Worm (Caenorhabditis elegans) whole organism, late embryonic: ENCODE results near the gene acbp-4.
A peak's percentile ranks its signal among the peaks of the same experiment; 100 is the strongest.

Experiments used
- C08G9.2 ChIP-seq: sonication (generic microtip); optimal IDR thresholded peaks from 2 replicates; lab custom pipeline; 2016; ENCODE audit warnings: mild to moderate bottlenecking, missing genetic modification characterization, moderate library complexity, missing compliant biosample characterization
- F13H6.1 ChIP-seq: sonication (generic microtip); optimal IDR thresholded peaks from 2 replicates; lab custom pipeline; 2016; ENCODE audit warnings: missing genetic modification characterization, missing compliant biosample characterization
- K02D7.2 ChIP-seq: sonication (generic microtip); optimal IDR thresholded peaks from 2 replicates; lab custom pipeline; 2017; ENCODE audit warnings: mild to moderate bottlenecking, missing genetic modification characterization, missing compliant biosample characterization
- Y22D7AL.16 ChIP-seq: sonication (generic microtip); optimal IDR thresholded peaks from 2 replicates; lab custom pipeline; 2016; ENCODE audit warnings: missing genetic modification characterization, missing compliant biosample characterization
- ahr-1 ChIP-seq: sonication (generic microtip); optimal IDR thresholded peaks from 2 replicates; lab custom pipeline; 2016; ENCODE audit warnings: missing genetic modification characterization, missing compliant biosample characterization
- ama-1 ChIP-seq: fragments of 150-350 bp; optimal IDR thresholded peaks from 2 replicates; lab custom pipeline; 2014
- ceh-14 ChIP-seq: sonication (generic microtip); optimal IDR thresholded peaks from 2 replicates; lab custom pipeline; 2016; ENCODE audit warnings: missing genotype, missing genetic modification characterization, missing compliant biosample characterization
- ceh-2 ChIP-seq: sonication (generic microtip); optimal IDR thresholded peaks from 2 replicates; lab custom pipeline; 2016; ENCODE audit warnings: missing genotype, missing genetic modification characterization, missing compliant biosample characterization
- ceh-22 ChIP-seq: sonication (generic microtip); optimal IDR thresholded peaks from 2 replicates; lab custom pipeline; 2017; ENCODE audit warnings: missing biosample characterization, missing genetic modification characterization
- ceh-24 ChIP-seq: sonication (generic microtip); optimal IDR thresholded peaks from 2 replicates; lab custom pipeline; 2016; ENCODE audit warnings: mild to moderate bottlenecking, missing genetic modification characterization, missing compliant biosample characterization
- ceh-45 ChIP-seq: fragments of 200-800 bp; sonication (Bioruptor generic); IDR thresholded peaks from 2 replicates; pipeline ENCODE4 v1.3.6; 2022; ENCODE audit warnings: missing genetic modification reagents, missing genetic modification characterization, missing compliant biosample characterization
- ceh-9 ChIP-seq: sonication (generic microtip); optimal IDR thresholded peaks from 2 replicates; lab custom pipeline; 2016; ENCODE audit warnings: mild to moderate bottlenecking, missing genetic modification characterization, inconsistent platforms, missing compliant biosample characterization
- che-1 ChIP-seq: sonication (generic microtip); optimal IDR thresholded peaks from 2 replicates; lab custom pipeline; 2016; ENCODE audit warnings: mild to moderate bottlenecking, missing genetic modification characterization, missing compliant biosample characterization
- dve-1 ChIP-seq: sonication (generic microtip); optimal IDR thresholded peaks from 2 replicates; lab custom pipeline; 2017; ENCODE audit warnings: antibody characterized with exemption, mild to moderate bottlenecking, missing genetic modification characterization, missing compliant biosample characterization
- elt-4 ChIP-seq: sonication (generic microtip); optimal IDR thresholded peaks from 2 replicates; lab custom pipeline; 2016; ENCODE audit warnings: missing genetic modification characterization, missing compliant biosample characterization
- ets-4 ChIP-seq: sonication (generic microtip); optimal IDR thresholded peaks from 2 replicates; lab custom pipeline; 2016; ENCODE audit warnings: missing genetic modification characterization, missing compliant biosample characterization
- fax-1 ChIP-seq: sonication (generic microtip); optimal IDR thresholded peaks from 2 replicates; lab custom pipeline; 2016; ENCODE audit warnings: missing genotype, missing genetic modification characterization, missing compliant biosample characterization
- gmeb-2 ChIP-seq: sonication (generic microtip); optimal IDR thresholded peaks from 2 replicates; lab custom pipeline; 2016; ENCODE audit warnings: missing genetic modification characterization, inconsistent platforms, missing compliant biosample characterization
- hlh-13 ChIP-seq: fragments of 200-800 bp; sonication (Bioruptor generic); optimal IDR thresholded peaks from 2 replicates; lab custom pipeline; 2018; ENCODE audit warnings: mild to moderate bottlenecking, missing genetic modification characterization, missing compliant biosample characterization
- hlh-30 ChIP-seq: sonication (generic microtip); optimal IDR thresholded peaks from 2 replicates; lab custom pipeline; 2017; ENCODE audit warnings: antibody characterized with exemption, missing genetic modification characterization, missing compliant biosample characterization; ENCODE audit not compliant: insufficient read depth
- hlh-6 ChIP-seq: sonication (generic microtip); optimal IDR thresholded peaks from 2 replicates; lab custom pipeline; 2016; ENCODE audit warnings: missing genotype, missing genetic modification characterization, missing compliant biosample characterization
- hlh-8 ChIP-seq: sonication (generic microtip); optimal IDR thresholded peaks from 2 replicates; lab custom pipeline; 2016; ENCODE audit warnings: missing genotype, missing genetic modification characterization, missing compliant biosample characterization
- madf-2 ChIP-seq: sonication (generic microtip); optimal IDR thresholded peaks from 2 replicates; lab custom pipeline; 2017; ENCODE audit warnings: missing genetic modification characterization, missing compliant biosample characterization
- mec-3 ChIP-seq: sonication (generic microtip); optimal IDR thresholded peaks from 2 replicates; lab custom pipeline; 2016; ENCODE audit warnings: borderline replicate concordance, missing genetic modification characterization, missing compliant biosample characterization
- nfya-1 ChIP-seq: sonication (generic microtip); optimal IDR thresholded peaks from 2 replicates; lab custom pipeline; 2017; ENCODE audit warnings: missing genetic modification characterization, mild to moderate bottlenecking, missing compliant biosample characterization, antibody characterized with exemption, moderate library complexity
- odd-2 ChIP-seq: sonication (generic microtip); optimal IDR thresholded peaks from 2 replicates; lab custom pipeline; 2017; ENCODE audit warnings: antibody characterized with exemption, mild to moderate bottlenecking, missing genetic modification characterization, missing compliant biosample characterization
- pag-3 ChIP-seq: sonication (generic microtip); optimal IDR thresholded peaks from 2 replicates; lab custom pipeline; 2016; ENCODE audit warnings: missing compliant biosample characterization, missing genetic modification characterization, borderline replicate concordance
- pat-9 ChIP-seq: fragments of 200-800 bp; sonication (Bioruptor generic); optimal IDR thresholded peaks from 2 replicates; lab custom pipeline; 2018; ENCODE audit warnings: mild to moderate bottlenecking, missing genetic modification characterization, moderate library complexity, missing compliant biosample characterization
- pha-2 ChIP-seq: sonication (generic microtip); optimal IDR thresholded peaks from 2 replicates; lab custom pipeline; 2017; ENCODE audit warnings: mild to moderate bottlenecking, missing genetic modification characterization, missing compliant biosample characterization
- pqm-1 ChIP-seq: sonication (generic microtip); optimal IDR thresholded peaks from 2 replicates; lab custom pipeline; 2016; ENCODE audit warnings: missing genetic modification characterization, missing compliant biosample characterization
- ref-2 ChIP-seq: sonication (generic microtip); optimal IDR thresholded peaks from 2 replicates; lab custom pipeline; 2016; ENCODE audit warnings: missing genetic modification characterization, missing compliant biosample characterization
- sox-2 ChIP-seq: fragments of 200-800 bp; sonication (Bioruptor generic); IDR thresholded peaks from 2 replicates; pipeline ENCODE4 v1.3.6; 2022; ENCODE audit warnings: missing genetic modification reagents, missing genetic modification characterization, missing compliant biosample characterization
- tbx-7 ChIP-seq: sonication (generic microtip); optimal IDR thresholded peaks from 2 replicates; lab custom pipeline; 2016; ENCODE audit warnings: missing genotype, missing genetic modification characterization, missing compliant biosample characterization
- unc-3 ChIP-seq, 2 experiments: fragments of 200-800 bp in 1 of 2; sonication (Bioruptor generic) in 1 of 2; sonication (generic microtip) in 1 of 2; conservative IDR thresholded peaks in 1 of 2; optimal IDR thresholded peaks in 1 of 2; 2 replicates each; pipeline versions ENCODE4 v1.3.6 to Lab custom; 2016 to 2022; ENCODE audit warnings: missing compliant biosample characterization in 2 of 2, missing genetic modification characterization in 2 of 2, missing genetic modification reagents in 1 of 2
- unc-42 ChIP-seq: sonication (generic microtip); optimal IDR thresholded peaks from 2 replicates; lab custom pipeline; 2016; ENCODE audit warnings: missing genotype, missing genetic modification characterization, missing compliant biosample characterization
- unc-55 ChIP-seq: sonication (generic microtip); optimal IDR thresholded peaks from 2 replicates; lab custom pipeline; 2017; ENCODE audit warnings: missing biosample characterization, missing genetic modification reagents, missing genetic modification characterization
- unc-86 ChIP-seq: sonication (generic microtip); optimal IDR thresholded peaks from 2 replicates; lab custom pipeline; 2016; ENCODE audit warnings: missing genetic modification characterization, missing compliant biosample characterization
- zip-5 ChIP-seq: sonication (generic microtip); optimal IDR thresholded peaks from 2 replicates; lab custom pipeline; 2016; ENCODE audit warnings: missing genetic modification characterization, missing compliant biosample characterization

acbp-4 gene

ce11 chrIII:7293075-7293684, 15.7 kb downstream of the acbp-4 start, which contains the start of gene cwf-19L2:
Gene cwf-19L2 (plus strand): TSS chrIII:7293634.
- TF ChIP-seq ceh-9 (tag; lab: Kevin White, UChicago) (no peak), ahr-1 (no peak), ceh-14 (tag; lab: Kevin White, UChicago) (no peak), elt-4 (tag; lab: Kevin White, UChicago) (no peak), mec-3 (tag; lab: Kevin White, UChicago) (no peak), gmeb-2 (tag; lab: Kevin White, UChicago) (no peak), hlh-30 (tag; lab: Kevin White, UChicago) (no peak), zip-5 (tag; lab: Kevin White, UChicago) (no peak), hlh-13 (no peak), K02D7.2 (tag; lab: Kevin White, UChicago) (no peak), odd-2 (tag; lab: Kevin White, UChicago) (no peak), che-1 (tag; lab: Kevin White, UChicago) (no peak), ceh-2 (tag; lab: Kevin White, UChicago) (no peak), fax-1 (tag; lab: Kevin White, UChicago) (no peak), ref-2 (tag; lab: Kevin White, UChicago) (no peak), ceh-45 (no peak), ets-4 (no peak), hlh-8 (tag; lab: Kevin White, UChicago) (no peak)

DNA sequence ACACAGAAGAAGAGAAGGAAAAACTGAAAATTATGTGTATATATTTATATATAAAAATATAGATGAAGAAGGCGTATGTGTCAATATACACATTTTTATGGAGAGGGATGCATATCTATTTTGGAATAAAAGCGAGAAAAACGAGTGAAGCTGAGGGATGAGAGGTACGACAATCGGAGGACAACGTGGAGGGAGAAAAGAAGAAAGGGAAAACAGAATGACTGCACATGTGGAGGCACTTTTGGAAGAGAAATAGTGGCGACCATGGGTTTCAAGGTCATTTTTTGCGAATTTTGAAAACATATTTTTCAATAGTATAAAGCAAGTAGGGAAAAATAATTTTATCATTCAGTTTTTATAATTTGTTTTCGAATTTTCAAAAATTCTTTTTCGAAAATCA, 16.3 kb downstream of the acbp-4 start:
- TF ChIP-seq unc-55 (GFP tag; lab: Kevin White, UChicago), result peak; percentile 10
- TF ChIP-seq sox-2 (GFP tag; lab: Robert Waterston, UW), result no peak

ce11 chrIII:7291216-7291615, 17.7 kb downstream of the acbp-4 start:
- no peak for TF ChIP-seq ceh-22
- peak; percentile 48 for TF ChIP-seq unc-42
- TF ChIP-seq ama-1 (lab: Kevin White, UChicago), result no peak
- no peak for TF ChIP-seq hlh-30 (tag; lab: Kevin White, UChicago)
- TF ChIP-seq ceh-9 (tag; lab: Kevin White, UChicago), result no peak
- TF ChIP-seq nfya-1 (tag; lab: Kevin White, UChicago), result no peak
- TF ChIP-seq hlh-8 (tag; lab: Kevin White, UChicago), result no peak

ce11 chrIII:7290462-7290861, 18.4 kb downstream of the acbp-4 start, which contains the start of gene algn-11:
Gene algn-11 (minus strand): TSS chrIII:7290562.
- TF ChIP-seq unc-55 (GFP tag; lab: Kevin White, UChicago) (no peak), dve-1 (tag; lab: Kevin White, UChicago) (no peak), ceh-24 (tag; lab: Kevin White, UChicago) (no peak), pqm-1 (tag; lab: Kevin White, UChicago) (no peak), F13H6.1 (tag; lab: Kevin White, UChicago) (no peak), madf-2 (no peak), pag-3 (tag; lab: Kevin White, UChicago) (no peak), pat-9 (tag; lab: Kevin White, UChicago) (no peak), zip-5 (tag; lab: Kevin White, UChicago) (no peak), hlh-6 (tag; lab: Kevin White, UChicago) (no peak), Y22D7AL.16 (tag; lab: Kevin White, UChicago) (no peak), tbx-7 (tag; lab: Kevin White, UChicago) (no peak), pha-2 (tag; lab: Kevin White, UChicago) (no peak), unc-86 (tag; lab: Kevin White, UChicago) (no peak), C08G9.2 (no peak), unc-3 (GFP tag; conservative IDR thresholded peaks at IDR 0.05; lab: Robert Waterston, UW) (no peak), unc-3 (tag; optimal IDR thresholded peaks at IDR 0.05; lab: Kevin White, UChicago) (no peak)
